Worm (Caenorhabditis elegans) whole organism, late embryonic: ENCODE results near the gene F23F1.5.

ENCODE experiments used
- C08G9.2 ChIP-seq: sonication (generic microtip); optimal IDR thresholded peaks from 2 replicates; lab custom pipeline; 2016; ENCODE audit warnings: mild to moderate bottlenecking, missing genetic modification characterization, moderate library complexity, missing compliant biosample characterization
- C38D4.7 ChIP-seq: fragments of 200-800 bp; sonication (Bioruptor generic); optimal IDR thresholded peaks from 2 replicates; lab custom pipeline; 2018; ENCODE audit warnings: mild to moderate bottlenecking, missing genetic modification characterization, moderate library complexity, missing compliant biosample characterization
- ceh-14 ChIP-seq: sonication (generic microtip); optimal IDR thresholded peaks from 2 replicates; lab custom pipeline; 2016; ENCODE audit warnings: missing genotype, missing genetic modification characterization, missing compliant biosample characterization
- ceh-19 ChIP-seq: fragments of 200-800 bp; sonication (Bioruptor generic); optimal IDR thresholded peaks from 2 replicates; lab custom pipeline; 2018; ENCODE audit warnings: mild to moderate bottlenecking, missing genetic modification characterization, missing compliant biosample characterization
- ceh-22 ChIP-seq: sonication (generic microtip); optimal IDR thresholded peaks from 2 replicates; lab custom pipeline; 2017; ENCODE audit warnings: missing biosample characterization, missing genetic modification characterization
- ceh-31 ChIP-seq: sonication (generic microtip); optimal IDR thresholded peaks from 2 replicates; lab custom pipeline; 2016; ENCODE audit warnings: missing genetic modification characterization, missing compliant biosample characterization
- ceh-34 ChIP-seq: sonication (generic microtip); optimal IDR thresholded peaks from 2 replicates; lab custom pipeline; 2016; ENCODE audit warnings: mild to moderate bottlenecking, missing genetic modification characterization, missing compliant biosample characterization
- ceh-45 ChIP-seq: fragments of 200-800 bp; sonication (Bioruptor generic); IDR thresholded peaks from 2 replicates; pipeline ENCODE4 v1.3.6; 2022; ENCODE audit warnings: missing genetic modification reagents, missing genetic modification characterization, missing compliant biosample characterization
- ceh-48 ChIP-seq: sonication (generic microtip); optimal IDR thresholded peaks from 2 replicates; lab custom pipeline; 2016; ENCODE audit warnings: missing genetic modification characterization, inconsistent platforms, missing compliant biosample characterization
- dve-1 ChIP-seq: sonication (generic microtip); optimal IDR thresholded peaks from 2 replicates; lab custom pipeline; 2017; ENCODE audit warnings: antibody characterized with exemption, mild to moderate bottlenecking, missing genetic modification characterization, missing compliant biosample characterization
- elt-4 ChIP-seq: sonication (generic microtip); optimal IDR thresholded peaks from 2 replicates; lab custom pipeline; 2016; ENCODE audit warnings: missing genetic modification characterization, missing compliant biosample characterization
- fkh-10 ChIP-seq: fragments of 150-350 bp; optimal IDR thresholded peaks from 2 replicates; lab custom pipeline; 2014; ENCODE audit warnings: missing biosample characterization, missing genetic modification reagents, missing genetic modification characterization
- gmeb-2 ChIP-seq: sonication (generic microtip); optimal IDR thresholded peaks from 2 replicates; lab custom pipeline; 2016; ENCODE audit warnings: missing genetic modification characterization, inconsistent platforms, missing compliant biosample characterization
- hlh-13 ChIP-seq: fragments of 200-800 bp; sonication (Bioruptor generic); optimal IDR thresholded peaks from 2 replicates; lab custom pipeline; 2018; ENCODE audit warnings: mild to moderate bottlenecking, missing genetic modification characterization, missing compliant biosample characterization
- hlh-30 ChIP-seq: sonication (generic microtip); optimal IDR thresholded peaks from 2 replicates; lab custom pipeline; 2017; ENCODE audit warnings: antibody characterized with exemption, missing genetic modification characterization, missing compliant biosample characterization; ENCODE audit not compliant: insufficient read depth
- hlh-8 ChIP-seq: sonication (generic microtip); optimal IDR thresholded peaks from 2 replicates; lab custom pipeline; 2016; ENCODE audit warnings: missing genotype, missing genetic modification characterization, missing compliant biosample characterization
- lim-6 ChIP-seq: sonication (generic microtip); optimal IDR thresholded peaks from 2 replicates; lab custom pipeline; 2016; ENCODE audit warnings: missing genetic modification characterization, missing compliant biosample characterization
- lin-11 ChIP-seq: fragments of 200-800 bp; sonication (Bioruptor generic); optimal IDR thresholded peaks from 2 replicates; lab custom pipeline; 2018; ENCODE audit warnings: mild to moderate bottlenecking, missing genetic modification characterization, missing compliant biosample characterization
- mec-3 ChIP-seq: sonication (generic microtip); optimal IDR thresholded peaks from 2 replicates; lab custom pipeline; 2016; ENCODE audit warnings: borderline replicate concordance, missing genetic modification characterization, missing compliant biosample characterization
- npax-4 ChIP-seq: sonication (generic microtip); optimal IDR thresholded peaks from 2 replicates; lab custom pipeline; 2016; ENCODE audit warnings: missing genetic modification characterization, missing compliant biosample characterization
- pag-3 ChIP-seq: sonication (generic microtip); optimal IDR thresholded peaks from 2 replicates; lab custom pipeline; 2016; ENCODE audit warnings: missing compliant biosample characterization, missing genetic modification characterization, borderline replicate concordance
- pat-9 ChIP-seq: fragments of 200-800 bp; sonication (Bioruptor generic); optimal IDR thresholded peaks from 2 replicates; lab custom pipeline; 2018; ENCODE audit warnings: mild to moderate bottlenecking, missing genetic modification characterization, moderate library complexity, missing compliant biosample characterization
- pha-2 ChIP-seq: sonication (generic microtip); optimal IDR thresholded peaks from 2 replicates; lab custom pipeline; 2017; ENCODE audit warnings: mild to moderate bottlenecking, missing genetic modification characterization, missing compliant biosample characterization
- pha-4 ChIP-seq: fragments of 150-350 bp; optimal IDR thresholded peaks from 2 replicates; lab custom pipeline; 2018; ENCODE audit warnings: missing biosample characterization, missing genetic modification reagents, missing genetic modification characterization
- pros-1 ChIP-seq: fragments of 150-350 bp; optimal IDR thresholded peaks from 2 replicates; lab custom pipeline; 2014; ENCODE audit warnings: missing biosample characterization, missing genetic modification reagents, missing genetic modification characterization
- ref-2 ChIP-seq: sonication (generic microtip); optimal IDR thresholded peaks from 2 replicates; lab custom pipeline; 2016; ENCODE audit warnings: missing genetic modification characterization, missing compliant biosample characterization
- sox-4 ChIP-seq: sonication (generic microtip); optimal IDR thresholded peaks from 2 replicates; lab custom pipeline; 2017; ENCODE audit warnings: mild to moderate bottlenecking, missing genetic modification characterization, inconsistent platforms, missing compliant biosample characterization
- tbx-2 ChIP-seq: sonication (generic microtip); optimal IDR thresholded peaks from 2 replicates; lab custom pipeline; 2016; ENCODE audit warnings: missing genetic modification characterization, missing compliant biosample characterization
- tbx-7 ChIP-seq: sonication (generic microtip); optimal IDR thresholded peaks from 2 replicates; lab custom pipeline; 2016; ENCODE audit warnings: missing genotype, missing genetic modification characterization, missing compliant biosample characterization
- ttx-3 ChIP-seq: sonication (generic microtip); optimal IDR thresholded peaks from 2 replicates; lab custom pipeline; 2016; ENCODE audit warnings: missing genetic modification reagents, missing genetic modification characterization, missing compliant biosample characterization
- unc-3 ChIP-seq, 2 experiments: fragments of 200-800 bp in 1 of 2; sonication (Bioruptor generic) in 1 of 2; sonication (generic microtip) in 1 of 2; conservative IDR thresholded peaks in 1 of 2; optimal IDR thresholded peaks in 1 of 2; 2 replicates each; pipeline versions ENCODE4 v1.3.6 to Lab custom; 2016 to 2022; ENCODE audit warnings: missing compliant biosample characterization in 2 of 2, missing genetic modification characterization in 2 of 2, missing genetic modification reagents in 1 of 2
- unc-42 ChIP-seq: sonication (generic microtip); optimal IDR thresholded peaks from 2 replicates; lab custom pipeline; 2016; ENCODE audit warnings: missing genotype, missing genetic modification characterization, missing compliant biosample characterization
- unc-55 ChIP-seq: sonication (generic microtip); optimal IDR thresholded peaks from 2 replicates; lab custom pipeline; 2017; ENCODE audit warnings: missing biosample characterization, missing genetic modification reagents, missing genetic modification characterization
- zip-5 ChIP-seq: sonication (generic microtip); optimal IDR thresholded peaks from 2 replicates; lab custom pipeline; 2016; ENCODE audit warnings: missing genetic modification characterization, missing compliant biosample characterization
- ztf-16 ChIP-seq: sonication (generic microtip); optimal IDR thresholded peaks from 2 replicates; lab custom pipeline; 2017; ENCODE audit warnings: missing genetic modification characterization, missing compliant biosample characterization

F23F1.5 gene

DNA sequence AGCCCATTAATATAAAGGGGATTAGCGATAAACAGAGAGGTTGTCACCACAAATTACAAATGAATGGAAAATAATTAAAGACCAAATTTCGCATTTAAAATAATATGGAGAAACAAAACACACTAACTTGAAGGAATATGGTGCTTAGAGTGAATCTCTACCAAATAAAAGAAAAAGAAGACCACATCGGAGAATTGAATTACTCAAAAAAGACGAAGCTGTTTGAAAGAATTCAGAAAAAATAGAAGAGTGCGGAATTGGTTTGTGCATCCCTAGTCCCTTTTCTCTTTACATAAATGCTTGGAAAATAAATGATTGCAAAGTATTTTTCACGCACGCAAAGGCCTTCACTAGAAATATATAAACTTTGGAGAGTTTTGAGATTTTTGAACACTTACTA, 42.5 kb upstream of the F23F1.5 start:
- TF ChIP-seq ceh-19 (GFP tag; lab: Kevin White, UChicago) = no peak
- no peak for TF ChIP-seq elt-4 (tag; lab: Kevin White, UChicago)
- no peak for TF ChIP-seq dve-1 (tag; lab: Kevin White, UChicago)
- no peak for TF ChIP-seq ceh-22 (tag; lab: Kevin White, UChicago)
- no peak for TF ChIP-seq C38D4.7 (GFP tag; lab: Kevin White, UChicago)
- TF ChIP-seq lin-11 (tag; lab: Kevin White, UChicago) = no peak
- no peak for TF ChIP-seq mec-3 (tag; lab: Kevin White, UChicago)
- TF ChIP-seq ceh-48 (tag; lab: Kevin White, UChicago) = no peak
- TF ChIP-seq ceh-14 = no peak
- TF ChIP-seq hlh-30 (tag; lab: Kevin White, UChicago) = no peak

DNA sequence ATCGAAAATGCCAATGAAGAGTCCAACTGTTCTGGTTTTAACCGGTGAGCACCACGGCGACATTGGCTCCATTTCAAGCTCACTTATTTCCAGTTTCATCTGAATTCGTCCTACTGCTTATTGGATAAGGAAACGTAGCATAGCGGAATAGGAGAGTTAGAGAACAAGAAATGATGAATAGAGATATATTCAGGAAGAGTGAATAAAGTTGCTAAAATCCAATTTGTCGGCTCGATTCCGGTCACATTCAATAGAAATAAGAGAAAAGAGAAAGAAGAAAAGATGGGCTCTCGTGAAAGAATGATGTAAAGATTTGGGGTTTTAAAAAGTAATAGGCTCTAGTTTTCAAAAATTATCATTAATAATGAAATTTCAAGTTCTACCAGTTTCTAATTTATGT, 41.9 kb upstream of the F23F1.5 start:
- TF ChIP-seq pha-4 (tag; lab: Kevin White, UChicago) (no peak), lin-11 (tag; lab: Kevin White, UChicago) (no peak), ceh-19 (GFP tag; lab: Kevin White, UChicago) (no peak), hlh-13 (GFP tag; lab: Kevin White, UChicago) (no peak), npax-4 (tag; lab: Kevin White, UChicago) (no peak), unc-42 (tag; lab: Kevin White, UChicago) (peak; percentile 97), tbx-2 (no peak), pat-9 (tag; lab: Kevin White, UChicago) (no peak), sox-4 (no peak), tbx-7 (no peak), fkh-10 (GFP tag; lab: Kevin White, UChicago) (peak; percentile 11), ceh-34 (tag; lab: Kevin White, UChicago) (no peak), mec-3 (tag; lab: Kevin White, UChicago) (no peak), ref-2 (tag; lab: Kevin White, UChicago) (no peak), lim-6 (tag; lab: Kevin White, UChicago) (no peak), pag-3 (tag; lab: Kevin White, UChicago) (no peak), C08G9.2 (no peak)

DNA sequence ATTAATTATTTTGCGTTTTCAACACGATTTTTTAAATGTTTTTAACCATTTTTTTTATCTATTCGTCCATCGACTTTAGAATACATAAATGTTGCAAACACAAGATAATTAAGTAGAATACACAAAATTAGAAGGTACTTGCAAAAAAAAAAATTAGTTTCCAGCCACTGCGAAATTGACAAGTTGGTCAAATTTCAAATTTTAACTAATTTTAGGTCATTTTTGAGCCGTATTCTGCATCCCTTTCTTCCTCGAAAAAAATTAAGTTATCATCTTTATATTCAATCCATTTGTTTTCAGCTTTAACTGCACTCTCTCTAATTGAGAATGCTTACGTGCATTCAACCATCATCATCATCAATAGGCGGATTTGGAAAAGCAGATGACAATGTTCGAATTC, 38.0 kb upstream of the F23F1.5 start, which contains the start of gene egl-26:
egl-26 (plus strand) TSS at position 301 of the 400 bp plus-strand sequence.
- TF ChIP-seq ceh-14 = no peak

DNA sequence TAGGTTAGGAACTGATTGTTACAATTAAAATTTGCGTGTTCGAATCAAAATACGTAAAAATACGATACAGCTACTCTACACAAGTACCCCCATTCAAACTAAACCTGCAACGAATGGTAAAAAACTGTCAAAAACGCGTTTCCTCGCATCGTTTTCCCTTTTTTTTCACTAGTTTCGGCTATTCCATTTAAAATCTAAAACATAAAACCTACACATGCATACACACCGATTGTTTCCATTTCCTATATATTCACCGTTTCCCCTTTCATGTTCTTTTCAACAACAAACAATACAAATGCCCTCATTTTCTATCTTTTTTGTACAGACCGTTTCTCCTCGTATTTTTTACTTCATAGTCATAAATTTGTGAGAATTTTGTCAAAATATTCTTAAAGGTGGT, 37.4 kb upstream of the F23F1.5 start:
- no peak for TF ChIP-seq ceh-31

DNA sequence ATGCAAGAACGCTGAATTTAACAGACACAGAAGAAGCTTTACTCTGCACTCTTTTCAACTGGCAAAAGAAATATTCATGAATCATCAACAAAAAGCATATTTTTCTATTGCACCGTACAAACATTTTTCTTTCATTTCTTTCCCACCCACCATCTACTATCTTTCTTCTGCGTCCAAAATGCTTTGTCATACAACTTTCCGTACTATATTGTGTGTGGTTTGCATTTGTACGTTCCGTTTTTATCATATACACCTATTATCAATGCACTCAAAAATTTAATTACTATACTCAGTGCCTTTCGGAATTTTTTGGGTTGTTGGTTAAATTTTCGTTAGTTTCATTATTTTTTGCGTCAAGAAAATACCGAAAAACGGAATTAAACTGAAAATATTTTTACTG, 36.3 kb upstream of the F23F1.5 start:
- TF ChIP-seq gmeb-2 (tag; lab: Kevin White, UChicago) = no peak
- TF ChIP-seq unc-55 (GFP tag; lab: Kevin White, UChicago) = no peak
- no peak for TF ChIP-seq ceh-45
- no peak for TF ChIP-seq fkh-10 (GFP tag; lab: Kevin White, UChicago)
- no peak for TF ChIP-seq ref-2 (tag; lab: Kevin White, UChicago)
- TF ChIP-seq ttx-3 (tag; lab: Kevin White, UChicago) = no peak
- TF ChIP-seq lin-11 (tag; lab: Kevin White, UChicago) = no peak
- TF ChIP-seq unc-3 (GFP tag; conservative IDR thresholded peaks at IDR 0.05; lab: Robert Waterston, UW) = no peak
- TF ChIP-seq unc-3 (tag; optimal IDR thresholded peaks at IDR 0.05; lab: Kevin White, UChicago) = no peak
- TF ChIP-seq pha-2 = no peak
- TF ChIP-seq ztf-16 (tag; lab: Kevin White, UChicago) = no peak
- no peak for TF ChIP-seq hlh-13 (GFP tag; lab: Kevin White, UChicago)
- no peak for TF ChIP-seq pag-3 (tag; lab: Kevin White, UChicago)
- no peak for TF ChIP-seq C08G9.2
- TF ChIP-seq hlh-8 (tag; lab: Kevin White, UChicago) = no peak
- no peak for TF ChIP-seq zip-5
- TF ChIP-seq pros-1 (tag; lab: Kevin White, UChicago) = no peak
- TF ChIP-seq elt-4 (tag; lab: Kevin White, UChicago) = no peak
- TF ChIP-seq mec-3 (tag; lab: Kevin White, UChicago) = no peak
